Fruit fly (Drosophila melanogaster): ENCODE measurements around the gene CG4199.

CG4199 gene

dm6 chrX:2050070-2050899, 23.0 kb downstream of the CG4199 start, which contains the start of gene moody:
TSS of gene moody (minus strand) at chrX:2050120.
- no peak for TF ChIP-seq CG8478 (optimal IDR thresholded peaks at IDR 0.05)

- TF ChIP-seq CG8478 (optimal IDR thresholded peaks at IDR 0.05) (no peak), CTCF (optimal IDR thresholded peaks at IDR 0.05) (no peak)
Observed at dm6 chrX:2048778-2049686, 24.3 kb downstream of the CG4199 start.

- TF ChIP-seq CTCF (optimal IDR thresholded peaks at IDR 0.05) (no peak), CG8478 (optimal IDR thresholded peaks at IDR 0.05) (no peak)
Observed at dm6 chrX:2043660-2044397, 29.5 kb downstream of the CG4199 start, which contains the start of gene CG4325. TSS of gene CG4325 (minus strand) at chrX:2043818.

- TF ChIP-seq CTCF (optimal IDR thresholded peaks at IDR 0.05) (no peak), CG8478 (optimal IDR thresholded peaks at IDR 0.05) (no peak)
Observed at dm6 chrX:2041981-2042847, 31.1 kb downstream of the CG4199 start, which contains the start of the genes Actn and usp. TSS of gene Actn (minus strand) at chrX:2042311. TSS of gene usp (minus strand) at chrX:2042311.

dm6 chrX:2041312-2041918, 31.9 kb downstream of the CG4199 start, which contains the start of gene CG4313:
TSS of gene CG4313 (plus strand) at chrX:2041868.
- TF ChIP-seq CTCF (optimal IDR thresholded peaks at IDR 0.05) (peak in 1 of 2 experiments; percentile 26), CG8478 (optimal IDR thresholded peaks at IDR 0.05) (no peak)

dm6 chrX:2037605-2038004, 35.7 kb downstream of the CG4199 start:
- TF ChIP-seq CTCF (optimal IDR thresholded peaks at IDR 0.05) = no peak
- no peak for TF ChIP-seq CG8478 (optimal IDR thresholded peaks at IDR 0.05)

dm6 chrX:2036800-2037488, 36.3 kb downstream of the CG4199 start:
- no peak for TF ChIP-seq CG8478 (optimal IDR thresholded peaks at IDR 0.05)
- no peak for TF ChIP-seq CTCF (optimal IDR thresholded peaks at IDR 0.05)

- TF ChIP-seq CG8478 (optimal IDR thresholded peaks at IDR 0.05) = no peak
- TF ChIP-seq CTCF (optimal IDR thresholded peaks at IDR 0.05) = no peak
Observed at dm6 chrX:2036383-2036782, 36.9 kb downstream of the CG4199 start.

dm6 chrX:2032821-2033436, 40.4 kb downstream of the CG4199 start:
- TF ChIP-seq CG8478 (optimal IDR thresholded peaks at IDR 0.05) (no peak), CTCF (optimal IDR thresholded peaks at IDR 0.05) (no peak)

- no peak for TF ChIP-seq CG8478 (optimal IDR thresholded peaks at IDR 0.05)
- TF ChIP-seq CTCF (optimal IDR thresholded peaks at IDR 0.05) = no peak
Observed at dm6 chrX:2032160-2032801, 41.0 kb downstream of the CG4199 start.

dm6 chrX:2031308-2031707, 42.0 kb downstream of the CG4199 start:
- TF ChIP-seq CG8478 (optimal IDR thresholded peaks at IDR 0.05) (no peak), CTCF (optimal IDR thresholded peaks at IDR 0.05) (no peak)

- TF ChIP-seq CTCF (optimal IDR thresholded peaks at IDR 0.05) (no peak), CG8478 (optimal IDR thresholded peaks at IDR 0.05) (no peak)
Observed at dm6 chrX:2024819-2025218, 48.5 kb downstream of the CG4199 start.
